Worm (Caenorhabditis elegans) whole organism, L4 larva: ENCODE measurements around the gene fbxa-75.

Experiments used
- F26F4.8 ChIP-seq: fragments of 200-800 bp; sonication (Bioruptor generic); conservative IDR thresholded peaks from 2 replicates; pipeline ENCODE4 v1.3.6; 2022; ENCODE audit warnings: missing genetic modification characterization, missing compliant biosample characterization
- F44E2.7 ChIP-seq: fragments of 200-800 bp; sonication (Bioruptor generic); IDR thresholded peaks from 2 replicates; pipeline ENCODE4 v2.1.2; 2022; ENCODE audit warnings: missing genetic modification characterization, missing compliant biosample characterization
- aha-1 ChIP-seq: fragments of 150-350 bp; peaks from one replicate; lab custom pipeline; 2014; ENCODE audit warnings: missing biosample characterization, missing genetic modification characterization
- arid-1 ChIP-seq: fragments of 200-800 bp; sonication (Bioruptor generic); conservative IDR thresholded peaks from 2 replicates; pipeline ENCODE4 v1.3.6; 2022; ENCODE audit warnings: missing genetic modification reagents, missing genetic modification characterization, missing compliant biosample characterization
- attf-4 ChIP-seq: sonication (generic microtip); optimal IDR thresholded peaks from 3 replicates; lab custom pipeline; 2017; ENCODE audit warnings: missing biosample characterization, missing genetic modification characterization
- ceh-28 ChIP-seq: fragments of 150-350 bp; optimal IDR thresholded peaks from 2 replicates; lab custom pipeline; 2014; ENCODE audit warnings: missing biosample characterization, missing genetic modification reagents, missing genetic modification characterization
- ces-1 ChIP-seq: fragments of 150-350 bp; sonication (generic microtip); optimal IDR thresholded peaks from 4 replicates; lab custom pipeline; 2014; ENCODE audit warnings: missing biosample characterization, missing genetic modification reagents, missing genetic modification characterization
- daf-12 ChIP-seq: fragments of 150-350 bp; optimal IDR thresholded peaks from 2 replicates; lab custom pipeline; 2014; ENCODE audit warnings: missing biosample characterization, missing genetic modification reagents, missing genetic modification characterization
- daf-16 ChIP-seq, 3 experiments: sonication (generic microtip); optimal IDR thresholded peaks; 2 replicates each; lab custom pipeline; 2016 to 2017; ENCODE audit warnings: missing genetic modification characterization in 3 of 3, missing genetic modification reagents in 3 of 3, mild to moderate bottlenecking in 2 of 3, missing compliant biosample characterization in 2 of 3, missing biosample characterization in 1 of 3, moderate library complexity in 1 of 3
- daf-8 ChIP-seq: fragments of 200-800 bp; sonication (Bioruptor generic); IDR thresholded peaks from 2 replicates; pipeline ENCODE4 v1.3.6; 2022; ENCODE audit warnings: missing genetic modification characterization, missing compliant biosample characterization
- dmd-6 ChIP-seq: fragments of 200-800 bp; sonication (Bioruptor generic); IDR thresholded peaks from 2 replicates; pipeline ENCODE4 v1.3.6; 2022; ENCODE audit warnings: missing genetic modification reagents, missing genetic modification characterization, missing compliant biosample characterization
- dmd-8 ChIP-seq: fragments of 200-800 bp; sonication (Bioruptor generic); IDR thresholded peaks from 2 replicates; pipeline ENCODE4 v1.3.6; 2022; ENCODE audit warnings: missing genetic modification characterization, missing compliant biosample characterization
- dpl-1 ChIP-seq: fragments of 150-350 bp; optimal IDR thresholded peaks from 2 replicates; lab custom pipeline; 2014; ENCODE audit warnings: missing biosample characterization, missing genetic modification reagents, missing genetic modification characterization
- duxl-1 ChIP-seq: sonication (generic microtip); optimal IDR thresholded peaks from 2 replicates; lab custom pipeline; 2016; ENCODE audit warnings: mild to moderate bottlenecking, missing genetic modification characterization, moderate library complexity, missing compliant biosample characterization; ENCODE audit not compliant: poor library complexity
- dve-1 ChIP-seq: sonication (generic microtip); optimal IDR thresholded peaks from 2 replicates; lab custom pipeline; 2017; ENCODE audit warnings: antibody characterized with exemption, mild to moderate bottlenecking, missing genetic modification characterization, missing compliant biosample characterization; ENCODE audit not compliant: insufficient read depth
- hif-1 ChIP-seq, 2 experiments: sonication (generic microtip); optimal IDR thresholded peaks; 2 replicates each; lab custom pipeline; 2016 to 2017; ENCODE audit warnings: missing compliant biosample characterization in 2 of 2, missing genetic modification characterization in 2 of 2, missing genetic modification reagents in 2 of 2, missing genotype in 2 of 2, mild to moderate bottlenecking in 1 of 2
- hlh-11 ChIP-seq: fragments of 200-800 bp; sonication (Bioruptor generic); optimal IDR thresholded peaks from 2 replicates; lab custom pipeline; 2018; ENCODE audit warnings: mild to moderate bottlenecking, missing genetic modification characterization, missing compliant biosample characterization
- lin-38 ChIP-seq: fragments of 200-800 bp; sonication (Bioruptor generic); IDR thresholded peaks from 2 replicates; pipeline ENCODE4 v1.3.6; 2022; ENCODE audit warnings: missing genetic modification reagents, missing genetic modification characterization, missing compliant biosample characterization
- lsy-2 ChIP-seq, 2 experiments: fragments of 150-350 bp in 1 of 2; sonication (generic microtip) in 1 of 2; optimal IDR thresholded peaks; 2 replicates each; lab custom pipeline; 2014 to 2017; ENCODE audit warnings: missing biosample characterization in 2 of 2, missing genetic modification characterization in 2 of 2
- madf-5 ChIP-seq, 2 experiments: fragments of 200-800 bp; sonication (Bioruptor generic); IDR thresholded peaks; 2 replicates each; pipeline ENCODE4 v1.3.6; 2022; ENCODE audit warnings: missing compliant biosample characterization in 2 of 2, missing genetic modification characterization in 2 of 2
- madf-9 ChIP-seq: fragments of 200-800 bp; sonication (Bioruptor generic); conservative IDR thresholded peaks from 2 replicates; pipeline ENCODE4 v1.3.6; 2022; ENCODE audit warnings: missing genetic modification reagents, missing genetic modification characterization, missing compliant biosample characterization
- mes-2 ChIP-seq: sonication (generic microtip); optimal IDR thresholded peaks from 2 replicates; lab custom pipeline; 2016; ENCODE audit warnings: missing genotype, mild to moderate bottlenecking, missing genetic modification characterization, missing compliant biosample characterization; ENCODE audit not compliant: poor library complexity, severe bottlenecking
- mxl-2 ChIP-seq: fragments of 200-800 bp; sonication (Bioruptor generic); conservative IDR thresholded peaks from 2 replicates; pipeline ENCODE4 v1.3.6; 2022; ENCODE audit warnings: missing genetic modification reagents, missing genetic modification characterization, missing compliant biosample characterization
- mxl-3 ChIP-seq: fragments of 200-800 bp; sonication (Bioruptor generic); optimal IDR thresholded peaks from 2 replicates; lab custom pipeline; 2018; ENCODE audit warnings: mild to moderate bottlenecking, missing genetic modification characterization, missing compliant biosample characterization
- nhr-237 ChIP-seq: sonication (generic microtip); optimal IDR thresholded peaks from 2 replicates; lab custom pipeline; 2017; ENCODE audit warnings: missing biosample characterization, missing genetic modification characterization
- nhr-28 ChIP-seq: fragments of 150-350 bp; optimal IDR thresholded peaks from 2 replicates; lab custom pipeline; 2014; ENCODE audit warnings: missing biosample characterization, missing genetic modification characterization
- pha-4 ChIP-seq, 2 experiments: fragments of 150-350 bp in 1 of 2; fragments of 200-800 bp in 1 of 2; sonication (Bioruptor generic) in 1 of 2; IDR thresholded peaks in 1 of 2; optimal IDR thresholded peaks in 1 of 2; 2 replicates each; pipeline versions ENCODE4 v1.3.6 to Lab custom; 2014 to 2022; ENCODE audit warnings: missing genetic modification characterization in 2 of 2, missing genetic modification reagents in 2 of 2, missing biosample characterization in 1 of 2, missing compliant biosample characterization in 1 of 2
- php-3 ChIP-seq: fragments of 200-800 bp; sonication (Bioruptor generic); IDR thresholded peaks from 2 replicates; pipeline ENCODE4 v1.3.6; 2022; ENCODE audit warnings: missing genetic modification reagents, missing genetic modification characterization, missing compliant biosample characterization
- pqm-1 ChIP-seq: sonication (generic microtip); optimal IDR thresholded peaks from 2 replicates; lab custom pipeline; 2017; ENCODE audit warnings: missing biosample characterization, missing genetic modification characterization
- skn-1 ChIP-seq: fragments of 150-350 bp; optimal IDR thresholded peaks from 2 replicates; lab custom pipeline; 2014; ENCODE audit warnings: missing biosample characterization, missing genetic modification characterization
- snpc-4 ChIP-seq: fragments of 150-350 bp; optimal IDR thresholded peaks from 2 replicates; lab custom pipeline; 2014; ENCODE audit warnings: missing biosample characterization, missing genetic modification characterization
- unc-39 ChIP-seq: sonication (generic microtip); optimal IDR thresholded peaks from 2 replicates; lab custom pipeline; 2017; ENCODE audit warnings: missing biosample characterization, missing genetic modification characterization
- unc-62 ChIP-seq, 3 experiments: fragments of 150-350 bp in 1 of 3; sonication (generic microtip); optimal IDR thresholded peaks in 2 of 3; peaks in 1 of 3; 1 replicate in 1 of 3; 2 replicates in 2 of 3; lab custom pipeline; 2014 to 2017; ENCODE audit warnings: missing biosample characterization in 3 of 3, missing genetic modification characterization in 3 of 3, missing genetic modification reagents in 3 of 3, missing genotype in 1 of 3
- zag-1 ChIP-seq: fragments of 150-350 bp; optimal IDR thresholded peaks from 2 replicates; lab custom pipeline; 2014; ENCODE audit warnings: missing biosample characterization, missing genetic modification characterization

The fbxa-75 gene

DNA sequence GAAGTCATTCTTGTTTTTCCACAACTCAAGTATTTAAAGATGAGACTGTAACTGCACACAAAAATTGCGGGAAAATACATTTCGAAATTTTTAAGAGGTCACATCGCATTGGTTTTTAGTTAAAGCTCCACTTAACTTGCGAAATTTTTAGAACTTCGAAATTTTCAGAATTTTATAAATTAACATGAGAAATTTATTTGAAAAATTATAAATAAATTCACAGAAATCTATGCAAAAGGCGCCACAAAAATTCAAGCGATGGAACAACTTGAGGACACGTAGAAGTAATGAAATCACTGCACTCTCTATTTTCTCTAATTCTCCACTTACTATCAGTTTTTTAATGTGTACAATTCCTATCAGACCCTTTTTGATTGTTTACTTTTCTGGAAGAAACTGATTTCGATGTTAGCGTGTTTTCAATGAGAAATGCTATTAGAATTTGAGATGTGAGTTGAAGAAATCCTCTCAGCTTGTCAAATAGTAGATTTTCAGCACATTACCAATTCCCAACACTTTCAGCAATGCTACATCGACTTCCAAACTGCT lies 32.1 kb upstream of the fbxa-75 start, which contains the start of gene fbxa-31:
TSS of gene fbxa-31 (minus strand) at position 51 of the 549 bp plus-strand sequence.
- TF ChIP-seq duxl-1 (no peak), daf-12 (tag; lab: Kevin White, UChicago) (no peak), daf-8 (no peak), snpc-4 (no peak), dmd-8 (no peak), unc-39 (tag; lab: Kevin White, UChicago) (no peak), F26F4.8 (no peak), lin-38 (GFP tag; lab: Robert Waterston, UW) (no peak), nhr-28 (tag; lab: Kevin White, UChicago) (peak; percentile 29), madf-9 (GFP tag; lab: Robert Waterston, UW) (no peak), pha-4 (GFP tag; IDR thresholded peaks at IDR 0.05; lab: Robert Waterston, UW) (no peak), pha-4 (tag; optimal IDR thresholded peaks at IDR 0.05; lab: Kevin White, UChicago) (no peak), daf-16 (GFP tag; optimal IDR thresholded peaks at IDR 0.05; lab: Kevin White, UChicago) (no peak), daf-16 (tag; optimal IDR thresholded peaks at IDR 0.05; lab: Kevin White, UChicago) (peak; percentile 75), nhr-237 (tag; lab: Kevin White, UChicago) (no peak), hif-1 (tag; optimal IDR thresholded peaks at IDR 0.05; lab: Kevin White, UChicago) (no peak), skn-1 (no peak), pqm-1 (peak; percentile 73), attf-4 (tag; lab: Kevin White, UChicago) (no peak), unc-62 (GFP tag; optimal IDR thresholded peaks at IDR 0.05 in 1 of 2; lab: Kevin White, UChicago) (no peak), unc-62 (tag; optimal IDR thresholded peaks at IDR 0.05; lab: Kevin White, UChicago) (no peak), madf-5 (GFP tag; IDR thresholded peaks at IDR 0.05; lab: Robert Waterston, UW) (no peak), ceh-28 (no peak), ces-1 (GFP tag; lab: Kevin White, UChicago) (no peak), arid-1 (GFP tag; lab: Robert Waterston, UW) (no peak), F44E2.7 (GFP tag; lab: Robert Waterston, UW) (no peak), dpl-1 (GFP tag; lab: Kevin White, UChicago) (no peak), aha-1 (tag; lab: Kevin White, UChicago) (peak; percentile 40), mes-2 (tag; lab: Kevin White, UChicago) (no peak), hlh-11 (tag; lab: Kevin White, UChicago) (peak; percentile 1), zag-1 (tag; lab: Kevin White, UChicago) (no peak)

DNA sequence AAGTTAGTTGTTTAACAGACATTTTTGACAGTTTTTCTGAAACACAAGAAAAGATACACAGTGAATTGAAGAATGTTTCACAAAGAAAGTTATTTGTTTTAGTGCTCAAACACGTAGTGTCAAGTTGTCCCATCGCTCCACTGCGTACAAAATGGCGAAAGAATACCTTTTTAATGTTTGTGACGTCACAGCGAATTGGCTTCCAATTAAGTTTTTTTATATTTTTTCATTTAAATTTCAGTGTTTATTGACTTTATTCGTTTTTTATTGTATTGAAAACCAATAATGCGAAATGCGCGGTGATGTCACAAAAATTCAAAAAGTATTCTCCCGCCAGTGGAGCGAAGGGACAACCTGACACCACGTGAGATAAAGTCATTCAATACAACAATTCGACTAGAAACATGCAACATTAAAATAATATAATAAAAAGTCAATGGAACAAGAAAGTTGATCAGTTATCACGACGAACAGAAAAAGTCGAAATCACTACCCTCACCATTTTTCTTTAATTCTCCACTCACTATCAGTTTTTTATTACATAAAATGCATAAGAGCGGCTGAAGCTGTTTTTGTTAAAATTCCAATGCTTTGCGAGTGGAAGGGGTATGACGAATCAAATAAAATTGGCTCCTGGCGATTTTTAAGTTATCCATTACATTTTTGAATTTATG lies 29.7 kb upstream of the fbxa-75 start, which contains the start of gene fbxa-29:
TSS of gene fbxa-29 (minus strand) at position 51 of the 674 bp plus-strand sequence.
- TF ChIP-seq mxl-2 (GFP tag; lab: Robert Waterston, UW) (no peak), mxl-3 (GFP tag; lab: Kevin White, UChicago) (no peak), php-3 (GFP tag; lab: Robert Waterston, UW) (peak; percentile 75; the same call in 1 of the 2 replicates), pqm-1 (peak; percentile 61), lsy-2 (tag; optimal IDR thresholded peaks at IDR 0.05; lab: Kevin White, UChicago) (no peak), dmd-6 (GFP tag; lab: Robert Waterston, UW) (0 out of 2 replicates have a peak, but pooled peaks have one; percentile 10), nhr-28 (tag; lab: Kevin White, UChicago) (peak; percentile 49), dve-1 (tag; lab: Kevin White, UChicago) (peak; percentile 12), skn-1 (no peak), daf-16 (GFP tag; optimal IDR thresholded peaks at IDR 0.05; lab: Kevin White, UChicago) (no peak), daf-16 (tag; optimal IDR thresholded peaks at IDR 0.05; lab: Kevin White, UChicago) (peak; percentile 51), F44E2.7 (GFP tag; lab: Robert Waterston, UW) (no peak)
